Fruit fly (Drosophila melanogaster) whole organism, prepupa: ENCODE data around the gene Mabi.

Experiments
- CG15336 ChIP-seq: fragments of 200-800 bp; sonication (Bioruptor generic); IDR thresholded peaks from 2 replicates; pipeline ENCODE4 v1.3.6; 2022; ENCODE audit warnings: missing biosample characterization, missing genetic modification characterization
- CG31627 ChIP-seq: fragments of 200-800 bp; sonication (Bioruptor generic); optimal IDR thresholded peaks from 3 replicates; lab custom pipeline; 2016; ENCODE audit warnings: missing biosample characterization, missing genetic modification characterization
- CG8319 ChIP-seq: fragments of 200-800 bp; sonication (Bioruptor generic); optimal IDR thresholded peaks from 3 replicates; lab custom pipeline; 2016; ENCODE audit warnings: missing biosample characterization, missing genetic modification characterization
- OdsH ChIP-seq: fragments of 200-800 bp; sonication (Bioruptor generic); optimal IDR thresholded peaks from 3 replicates; lab custom pipeline; 2016; ENCODE audit warnings: missing biosample characterization, missing genetic modification characterization
- acj6 ChIP-seq: fragments of 200-800 bp; sonication (Bioruptor generic); optimal IDR thresholded peaks from 3 replicates; lab custom pipeline; 2016; ENCODE audit warnings: missing biosample characterization, missing genetic modification characterization
- dac ChIP-seq: fragments of 200-800 bp; sonication (Bioruptor generic); optimal IDR thresholded peaks from 2 replicates; lab custom pipeline; 2017; ENCODE audit warnings: missing biosample characterization, mild to moderate bottlenecking, missing genetic modification characterization
- lz ChIP-seq: fragments of 200-800 bp; sonication (Bioruptor generic); optimal IDR thresholded peaks from 3 replicates; lab custom pipeline; 2016; ENCODE audit warnings: missing biosample characterization, missing genetic modification characterization
- pdm3 ChIP-seq: fragments of 200-800 bp; sonication (Bioruptor generic); optimal IDR thresholded peaks from 3 replicates; lab custom pipeline; 2016; ENCODE audit warnings: missing biosample characterization, missing genetic modification characterization

DNA sequence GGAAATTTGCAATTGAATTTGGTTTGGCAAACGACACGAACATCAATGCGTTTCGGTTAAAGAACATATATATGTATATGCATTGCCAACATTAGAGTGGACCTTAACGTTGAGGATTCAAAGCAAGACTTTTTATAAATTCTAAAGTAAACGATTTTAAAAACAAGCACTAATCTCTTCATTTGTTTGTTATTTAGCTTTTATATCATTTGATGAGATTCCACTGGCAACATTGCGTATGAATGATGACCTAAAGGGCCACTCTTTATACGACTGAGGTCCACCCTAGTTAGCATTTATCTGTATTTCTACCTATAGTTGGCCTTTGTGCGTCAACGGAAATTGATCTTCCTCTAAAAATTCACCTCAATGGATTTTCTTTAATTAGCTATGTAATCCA is 24.2 kb upstream of the Mabi start:
- no peak for TF ChIP-seq dac (GFP tag; lab: Kevin White, UChicago)
- TF ChIP-seq CG8319 (GFP tag; lab: Kevin White, UChicago): no peak
- TF ChIP-seq pdm3 (GFP tag; lab: Kevin White, UChicago): peak; percentile 32
- TF ChIP-seq acj6: no peak
- peak; percentile 35 for TF ChIP-seq OdsH
- no peak for TF ChIP-seq lz (GFP tag; lab: Kevin White, UChicago)
- peak; percentile 66 for TF ChIP-seq CG15336 (GFP tag; lab: Robert Waterston, UW)
- no peak for TF ChIP-seq CG31627
